Worm (Caenorhabditis elegans): ENCODE measurements around the gene Y47D7A.12.

Gene Y47D7A.12

ce11 chrV:4428202-4428601 is 1.3 kb downstream of the Y47D7A.12 start, which contains the start of gene Y47D7A.11:
Gene Y47D7A.11, minus strand, starts transcription at chrV:4428302.
- TF ChIP-seq tbx-2 (tag; optimal IDR thresholded peaks at IDR 0.05) (no peak), lin-39 (tag; optimal IDR thresholded peaks at IDR 0.05) (no peak)

DNA sequence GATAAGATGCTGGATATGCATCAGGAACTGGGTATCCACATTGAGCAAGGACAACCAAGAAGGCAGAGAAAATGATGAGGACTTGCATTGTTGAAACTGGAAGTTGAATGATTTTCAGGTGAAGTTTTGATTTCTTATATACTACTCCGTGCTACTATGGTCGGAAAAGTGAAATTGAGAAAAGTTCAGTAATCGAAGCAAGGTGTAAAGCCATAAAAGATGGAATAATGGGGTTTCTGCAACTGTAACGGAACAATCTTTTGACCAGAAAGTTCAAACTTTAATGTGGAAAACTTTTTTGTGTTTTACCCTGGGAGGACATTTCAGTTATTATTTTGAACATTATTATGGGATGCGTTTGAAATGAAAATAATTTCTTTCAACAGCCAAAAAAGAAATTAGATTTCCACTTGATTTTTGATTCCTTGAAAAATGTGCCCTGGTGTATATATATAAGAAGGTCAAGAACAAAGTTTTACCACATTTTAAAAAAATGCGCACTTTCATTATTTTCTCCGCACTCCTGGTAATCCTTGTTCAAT is 5.5 kb downstream of the Y47D7A.12 start, which contains the start of the genes Y47D7A.9 and Y47D7A.19:
Gene Y47D7A.9, minus strand, starts transcription at position 101 of the 542 bp plus-strand sequence.
Gene Y47D7A.19, plus strand, starts transcription at position 492 of the 542 bp plus-strand sequence.
- no peak for TF ChIP-seq ceh-28 (tag; optimal IDR thresholded peaks at IDR 0.05)
- TF ChIP-seq lin-15B (tag; optimal IDR thresholded peaks at IDR 0.05): no peak
- TF ChIP-seq lsy-12 (tag; optimal IDR thresholded peaks at IDR 0.05): no peak
- TF ChIP-seq jun-1 (tag; optimal IDR thresholded peaks at IDR 0.05): no peak

ce11 chrV:4423087-4423486 is 6.4 kb downstream of the Y47D7A.12 start:
- TF ChIP-seq nhr-77 (tag; optimal IDR thresholded peaks at IDR 0.05): no peak
- TF ChIP-seq nhr-25 (tag; optimal IDR thresholded peaks at IDR 0.05): no peak
- TF ChIP-seq elt-3 (tag; optimal IDR thresholded peaks at IDR 0.05): no peak
- TF ChIP-seq nhr-28 (tag; optimal IDR thresholded peaks at IDR 0.05): no peak
- TF ChIP-seq ceh-28 (tag; optimal IDR thresholded peaks at IDR 0.05): no peak
- no peak for TF ChIP-seq sea-2 (GFP tag; optimal IDR thresholded peaks at IDR 0.05)
- no peak for TF ChIP-seq ama-1 (optimal IDR thresholded peaks at IDR 0.05)
- TF ChIP-seq elt-2 (tag; optimal IDR thresholded peaks at IDR 0.05): no peak
- no peak for TF ChIP-seq nfya-1 (tag; optimal IDR thresholded peaks at IDR 0.05; ENCODE audit: insufficient read depth)
- TF ChIP-seq unc-39 (tag; optimal IDR thresholded peaks at IDR 0.05): no peak
- no peak for TF ChIP-seq R02D3.7 (tag; optimal IDR thresholded peaks at IDR 0.05)
- TF ChIP-seq egl-5 (tag; optimal IDR thresholded peaks at IDR 0.05): no peak
- no peak for TF ChIP-seq fkh-10 (GFP tag; optimal IDR thresholded peaks at IDR 0.05)
- TF ChIP-seq jun-1 (tag; optimal IDR thresholded peaks at IDR 0.05): no peak
- TF ChIP-seq nhr-237 (tag; optimal IDR thresholded peaks at IDR 0.05): no peak
- no peak for TF ChIP-seq ceh-16 (tag; optimal IDR thresholded peaks at IDR 0.05)

- TF ChIP-seq nhr-11 (tag; optimal IDR thresholded peaks at IDR 0.05) (no peak), mdl-1 (tag; optimal IDR thresholded peaks at IDR 0.05) (no peak), R02D3.7 (tag; optimal IDR thresholded peaks at IDR 0.05) (no peak), nhr-25 (tag; optimal IDR thresholded peaks at IDR 0.05) (no peak), nhr-28 (tag; optimal IDR thresholded peaks at IDR 0.05) (no peak), daf-12 (tag; optimal IDR thresholded peaks at IDR 0.05) (no peak), egl-5 (tag; optimal IDR thresholded peaks at IDR 0.05) (no peak), ztf-11 (tag; optimal IDR thresholded peaks at IDR 0.05) (no peak), pqm-1 (tag; optimal IDR thresholded peaks at IDR 0.05) (no peak), nfya-1 (tag; optimal IDR thresholded peaks at IDR 0.05; ENCODE audit: insufficient read depth) (no peak), hmg-11 (tag; optimal IDR thresholded peaks at IDR 0.05) (no peak), elt-3 (tag; optimal IDR thresholded peaks at IDR 0.05) (no peak), aly-2 (tag; optimal IDR thresholded peaks at IDR 0.05) (no peak), ceh-16 (tag; optimal IDR thresholded peaks at IDR 0.05) (no peak), unc-39 (tag; optimal IDR thresholded peaks at IDR 0.05) (no peak), skn-1 (tag; optimal IDR thresholded peaks at IDR 0.05) (no peak), jun-1 (tag; optimal IDR thresholded peaks at IDR 0.05) (no peak)
These were observed 7.3 kb downstream of the Y47D7A.12 start, which contains the start of gene skr-7 for ce11 chrV:4422127-4422526. Gene skr-7, plus strand, starts transcription at chrV:4422427.

DNA sequence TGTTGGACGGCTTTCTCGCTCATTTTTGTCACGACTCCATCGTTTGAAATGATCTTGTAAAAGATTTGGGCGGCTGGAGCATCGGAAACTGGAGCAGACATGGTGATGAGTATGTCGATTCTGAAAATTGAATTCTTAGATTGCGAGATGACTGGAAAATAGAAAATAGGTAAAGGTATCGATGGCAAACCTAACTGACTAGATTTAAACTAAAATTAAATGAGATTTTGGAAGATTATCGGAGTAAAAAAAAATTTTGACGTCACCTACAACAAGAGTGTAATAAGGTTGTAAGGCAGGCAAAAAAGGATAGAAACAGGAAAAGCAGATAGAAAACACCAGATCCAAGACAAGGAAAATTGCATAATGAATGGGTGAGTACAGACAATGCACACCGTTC is 8.0 kb downstream of the Y47D7A.12 start, which contains the start of gene skr-14:
Gene skr-14, minus strand, starts transcription at position 101 of the 400 bp plus-strand sequence.
- TF ChIP-seq ceh-28 (tag; optimal IDR thresholded peaks at IDR 0.05) (no peak), ZK546.5 (tag; optimal IDR thresholded peaks at IDR 0.05) (no peak), hmg-11 (tag; optimal IDR thresholded peaks at IDR 0.05) (no peak), aly-2 (tag; optimal IDR thresholded peaks at IDR 0.05) (no peak), ztf-11 (tag; optimal IDR thresholded peaks at IDR 0.05) (no peak), ceh-9 (tag; optimal IDR thresholded peaks at IDR 0.05) (no peak), lin-15B (tag; optimal IDR thresholded peaks at IDR 0.05) (no peak), daf-12 (tag; optimal IDR thresholded peaks at IDR 0.05) (no peak), ceh-16 (tag; optimal IDR thresholded peaks at IDR 0.05) (no peak), nhr-76 (tag; optimal IDR thresholded peaks at IDR 0.05) (no peak)

All from whole organism, L3 larva.